Fruit fly (Drosophila melanogaster) whole organism, wandering third instar larva: ENCODE measurements around the gene CG9396.
A peak's percentile ranks its signal among the peaks of the same experiment; 100 is the strongest.

Source experiments
- Abd-B ChIP-seq: fragments of >200 bp; optimal IDR thresholded peaks from 2 replicates; lab custom pipeline; 2017; ENCODE audit warnings: missing biosample characterization, missing genetic modification characterization
- CG32264 ChIP-seq: fragments of 200-800 bp; sonication (Bioruptor generic); optimal IDR thresholded peaks from 2 replicates; lab custom pipeline; 2016; ENCODE audit warnings: missing biosample characterization, missing genetic modification characterization
- CG9705 ChIP-seq: fragments of 200-800 bp; sonication (Bioruptor generic); optimal IDR thresholded peaks from 2 replicates; lab custom pipeline; 2018; ENCODE audit warnings: missing biosample characterization, mild to moderate bottlenecking, missing genetic modification characterization
- CrebA ChIP-seq: fragments of 200-800 bp; sonication (Bioruptor generic); optimal IDR thresholded peaks from 2 replicates; lab custom pipeline; 2016; ENCODE audit warnings: missing biosample characterization, mild to moderate bottlenecking, missing genetic modification characterization, borderline replicate concordance
- Dfd ChIP-seq: fragments of >200 bp; optimal IDR thresholded peaks from 2 replicates; lab custom pipeline; 2017; ENCODE audit warnings: missing biosample characterization, missing genetic modification characterization
- Dif ChIP-seq: fragments of 200-275, 200-300 bp; sonication (Bioruptor generic); optimal IDR thresholded peaks from 2 replicates; lab custom pipeline; 2018; ENCODE audit warnings: missing biosample characterization, missing genetic modification characterization; ENCODE audit not compliant: partially characterized antibody
- GATAd ChIP-seq: sonication (Bioruptor generic); optimal IDR thresholded peaks from 2 replicates; lab custom pipeline; 2016; ENCODE audit warnings: missing biosample characterization, missing genetic modification characterization
- HLH106 ChIP-seq: fragments of 200-800 bp; optimal IDR thresholded peaks from 3 replicates; lab custom pipeline; 2019; ENCODE audit warnings: missing biosample characterization, mild to moderate bottlenecking, missing genetic modification characterization, moderate library complexity
- Hr78 ChIP-seq: fragments of >200 bp; optimal IDR thresholded peaks from 2 replicates; lab custom pipeline; 2017; ENCODE audit warnings: missing biosample characterization, missing genetic modification characterization
- Mio ChIP-seq: sonication (Bioruptor generic); optimal IDR thresholded peaks from 2 replicates; lab custom pipeline; 2016; ENCODE audit warnings: missing biosample characterization, missing genetic modification characterization
- OdsH ChIP-seq: fragments of 200-800 bp; sonication (Bioruptor generic); optimal IDR thresholded peaks from 2 replicates; lab custom pipeline; 2016; ENCODE audit warnings: missing biosample characterization, mild to moderate bottlenecking, missing genetic modification characterization
- Rel ChIP-seq, 2 experiments: fragments of 200-800 bp; sonication (Bioruptor generic) in 1 of 2; optimal IDR thresholded peaks; 2 replicates in 1 of 2; 3 replicates in 1 of 2; lab custom pipeline; 2016 to 2019; ENCODE audit warnings: mild to moderate bottlenecking in 2 of 2, missing biosample characterization in 2 of 2, missing genetic modification characterization in 2 of 2, moderate library complexity in 1 of 2
- Sp1 ChIP-seq: fragments of 200-800 bp; sonication (Bioruptor generic); optimal IDR thresholded peaks from 3 replicates; lab custom pipeline; 2019; ENCODE audit warnings: missing biosample characterization, mild to moderate bottlenecking, missing genetic modification characterization, moderate library complexity
- Vsx2 ChIP-seq: fragments of 200-300, 225-300 bp; sonication (Bioruptor generic); optimal IDR thresholded peaks from 2 replicates; lab custom pipeline; 2018; ENCODE audit warnings: missing biosample characterization, missing genetic modification characterization; ENCODE audit not compliant: partially characterized antibody
- br ChIP-seq: fragments of 200-800 bp; sonication (Bioruptor generic); optimal IDR thresholded peaks from 2 replicates; lab custom pipeline; 2016; ENCODE audit warnings: missing biosample characterization, missing genetic modification characterization
- brk ChIP-seq: fragments of 200-800 bp; sonication (Bioruptor generic); optimal IDR thresholded peaks from 2 replicates; lab custom pipeline; 2016; ENCODE audit warnings: missing biosample characterization, mild to moderate bottlenecking, missing genetic modification characterization
- dl ChIP-seq, 2 experiments: fragments of 175-275, 200-275 bp in 1 of 2; fragments of 200-275 bp in 1 of 2; sonication (Bioruptor generic); optimal IDR thresholded peaks; lab custom pipeline; 2018; ENCODE audit warnings: mild to moderate bottlenecking in 2 of 2, missing biosample characterization in 2 of 2, missing genetic modification characterization in 2 of 2, moderate library complexity in 2 of 2; ENCODE audit not compliant: partially characterized antibody in 2 of 2, insufficient read depth in 1 of 2
- dmrt93B ChIP-seq: fragments of 200-800 bp; sonication (Bioruptor generic); optimal IDR thresholded peaks from 2 replicates; lab custom pipeline; 2018; ENCODE audit warnings: missing biosample characterization, mild to moderate bottlenecking, missing genetic modification characterization
- dsf ChIP-seq: sonication (Bioruptor generic); optimal IDR thresholded peaks from 2 replicates; lab custom pipeline; 2016; ENCODE audit warnings: missing biosample characterization, missing genetic modification characterization, borderline replicate concordance
- ey ChIP-seq: fragments of 200-800 bp; sonication (Bioruptor generic); optimal IDR thresholded peaks from 2 replicates; lab custom pipeline; 2016; ENCODE audit warnings: missing biosample characterization, missing genetic modification characterization
- foxo ChIP-seq, 2 experiments: fragments of 200-800 bp; sonication (Bioruptor generic); optimal IDR thresholded peaks; 2 replicates in 1 of 2; 3 replicates in 1 of 2; lab custom pipeline; 2016 to 2017; ENCODE audit warnings: missing biosample characterization in 2 of 2, missing genetic modification characterization in 2 of 2
- fru ChIP-seq: fragments of 200-800 bp; sonication (Bioruptor generic); optimal IDR thresholded peaks from 3 replicates; lab custom pipeline; 2016; ENCODE audit warnings: missing biosample characterization, mild to moderate bottlenecking, missing genetic modification characterization
- h ChIP-seq: fragments of 200-800 bp; sonication (Bioruptor generic); optimal IDR thresholded peaks from 3 replicates; lab custom pipeline; 2016; ENCODE audit warnings: missing biosample characterization, mild to moderate bottlenecking, missing genetic modification characterization
- jim ChIP-seq: fragments of 175-275, 200-325 bp; sonication (Bioruptor generic); optimal IDR thresholded peaks from 2 replicates; lab custom pipeline; 2016; ENCODE audit warnings: missing biosample characterization, mild to moderate bottlenecking, missing genetic modification characterization
- lola ChIP-seq: fragments of >200 bp; optimal IDR thresholded peaks from 2 replicates; lab custom pipeline; 2017; ENCODE audit warnings: missing biosample characterization, missing genetic modification characterization
- pan ChIP-seq: fragments of >200 bp; optimal IDR thresholded peaks from 2 replicates; lab custom pipeline; 2017
- psq ChIP-seq: fragments of 200-800 bp; sonication (Bioruptor generic); optimal IDR thresholded peaks from 3 replicates; lab custom pipeline; 2017; ENCODE audit warnings: missing biosample characterization, mild to moderate bottlenecking, missing genetic modification characterization, moderate library complexity
- rgr ChIP-seq: fragments of 200-800 bp; sonication (Bioruptor generic); optimal IDR thresholded peaks from 3 replicates; lab custom pipeline; 2016; ENCODE audit warnings: missing biosample characterization, mild to moderate bottlenecking, missing genetic modification characterization
- sage ChIP-seq: fragments of 200-800 bp; sonication (Bioruptor generic); optimal IDR thresholded peaks from 2 replicates; lab custom pipeline; 2016; ENCODE audit warnings: missing biosample characterization, mild to moderate bottlenecking, missing genetic modification characterization
- sv ChIP-seq: fragments of 200-800 bp; sonication (Bioruptor generic); optimal IDR thresholded peaks from 3 replicates; lab custom pipeline; 2016; ENCODE audit warnings: missing biosample characterization, missing genetic modification characterization
- tai ChIP-seq: sonication (Bioruptor generic); optimal IDR thresholded peaks from 2 replicates; lab custom pipeline; 2016; ENCODE audit warnings: missing biosample characterization, missing genetic modification characterization
- usp ChIP-seq: fragments of >200 bp; optimal IDR thresholded peaks from 2 replicates; lab custom pipeline; 2017; ENCODE audit warnings: missing biosample characterization, missing genetic modification characterization
- woc ChIP-seq: sonication (Bioruptor generic); optimal IDR thresholded peaks from 2 replicates; lab custom pipeline; 2016; ENCODE audit warnings: missing biosample characterization, mild to moderate bottlenecking, missing genetic modification characterization

Gene CG9396

dm6 chr3R:9608206-9608605 lies 36.8 kb upstream of the CG9396 start:
- TF ChIP-seq psq (GFP tag; lab: Kevin White, UChicago) (no peak), tai (GFP tag; lab: Kevin White, UChicago) (no peak), Sp1 (GFP tag; lab: Kevin White, UChicago) (no peak), GATAd (GFP tag; lab: Kevin White, UChicago) (no peak), dmrt93B (GFP tag; lab: Kevin White, UChicago) (no peak), br (GFP tag; lab: Kevin White, UChicago) (no peak), Rel (GFP tag; optimal IDR thresholded peaks at IDR 0.05; lab: Kevin White, UChicago) (no peak), Rel (tag; optimal IDR thresholded peaks at IDR 0.05; lab: Kevin White, UChicago) (no peak), ey (no peak)

dm6 chr3R:9606913-9607804 lies 35.7 kb upstream of the CG9396 start:
- TF ChIP-seq Vsx2 (GFP tag; lab: Kevin White, UChicago) (peak; percentile 66), tai (GFP tag; lab: Kevin White, UChicago) (no peak)

dm6 chr3R:9605084-9605483 lies 33.7 kb upstream of the CG9396 start:
- no peak for TF ChIP-seq Dfd (GFP tag; lab: Kevin White, UChicago)
- TF ChIP-seq Dif (GFP tag; lab: Kevin White, UChicago), result no peak
- TF ChIP-seq br (GFP tag; lab: Kevin White, UChicago), result peak; percentile 21
- TF ChIP-seq fru (GFP tag; lab: Kevin White, UChicago), result peak; percentile 40
- peak in 1 of 2 experiments; percentile 37 for TF ChIP-seq foxo (GFP tag; optimal IDR thresholded peaks at IDR 0.05; lab: Kevin White, UChicago)
- TF ChIP-seq h (GFP tag; lab: Kevin White, UChicago), result peak; percentile 33
- no peak for TF ChIP-seq psq (GFP tag; lab: Kevin White, UChicago)
- no peak for TF ChIP-seq brk
- no peak for TF ChIP-seq jim (GFP tag; lab: Kevin White, UChicago)
- no peak for TF ChIP-seq sv (GFP tag; lab: Kevin White, UChicago)
- no peak for TF ChIP-seq usp (GFP tag; lab: Kevin White, UChicago)
- TF ChIP-seq HLH106 (tag; lab: Kevin White, UChicago), result peak; percentile 6
- TF ChIP-seq ey, result peak; percentile 23
- TF ChIP-seq lola (GFP tag; lab: Kevin White, UChicago), result no peak
- TF ChIP-seq rgr, result peak; percentile 9
- TF ChIP-seq OdsH (GFP tag; lab: Kevin White, UChicago), result no peak
- TF ChIP-seq CrebA (GFP tag; lab: Kevin White, UChicago), result no peak
- TF ChIP-seq CG32264 (GFP tag; lab: Kevin White, UChicago), result no peak
- TF ChIP-seq Sp1 (GFP tag; lab: Kevin White, UChicago), result no peak
- no peak for TF ChIP-seq dl (GFP tag; optimal IDR thresholded peaks at IDR 0.05; lab: Kevin White, UChicago; ENCODE audit: insufficient read depth in 1 of 2, partially characterized antibody in 2 of 2)
- TF ChIP-seq sage (GFP tag; lab: Kevin White, UChicago), result no peak
- TF ChIP-seq pan (lab: Kevin White, UChicago), result no peak

dm6 chr3R:9604445-9605020 lies 33.1 kb upstream of the CG9396 start:
- TF ChIP-seq Vsx2 (GFP tag; lab: Kevin White, UChicago) (no peak), h (GFP tag; lab: Kevin White, UChicago) (no peak), lola (GFP tag; lab: Kevin White, UChicago) (no peak), dsf (GFP tag; lab: Kevin White, UChicago) (no peak), CG32264 (GFP tag; lab: Kevin White, UChicago) (no peak), dmrt93B (GFP tag; lab: Kevin White, UChicago) (no peak), Dfd (GFP tag; lab: Kevin White, UChicago) (no peak), Mio (GFP tag; lab: Kevin White, UChicago) (no peak), CG9705 (GFP tag; lab: Kevin White, UChicago) (no peak), ey (no peak), brk (no peak), HLH106 (tag; lab: Kevin White, UChicago) (no peak), fru (GFP tag; lab: Kevin White, UChicago) (no peak), Hr78 (GFP tag; lab: Kevin White, UChicago) (no peak), GATAd (GFP tag; lab: Kevin White, UChicago) (no peak), Abd-B (no peak), OdsH (GFP tag; lab: Kevin White, UChicago) (no peak), woc (GFP tag; lab: Kevin White, UChicago) (no peak), sage (GFP tag; lab: Kevin White, UChicago) (no peak)
